Worm (Caenorhabditis elegans) whole organism, L2 larva: ENCODE data around the gene srab-11.

ENCODE experiments used
- C34F6.9 ChIP-seq: fragments of 150-350 bp; optimal IDR thresholded peaks from 2 replicates; lab custom pipeline; 2014; ENCODE audit warnings: missing biosample characterization, missing genetic modification characterization
- F13H6.1 ChIP-seq: sonication (generic microtip); optimal IDR thresholded peaks from 2 replicates; lab custom pipeline; 2016; ENCODE audit warnings: missing genetic modification characterization, missing compliant biosample characterization
- Y55F3AM.14 ChIP-seq: fragments of 200-800 bp; sonication (Bioruptor generic); optimal IDR thresholded peaks from 2 replicates; lab custom pipeline; 2018; ENCODE audit warnings: mild to moderate bottlenecking, missing genetic modification characterization, missing compliant biosample characterization
- ZK546.5 ChIP-seq: sonication (generic microtip); optimal IDR thresholded peaks from 2 replicates; lab custom pipeline; 2017; ENCODE audit warnings: missing biosample characterization, missing genetic modification characterization
- alr-1 ChIP-seq: fragments of 150-350 bp; optimal IDR thresholded peaks from 2 replicates; lab custom pipeline; 2014; ENCODE audit warnings: missing biosample characterization, missing genetic modification characterization
- aly-2 ChIP-seq: fragments of 150-350 bp; optimal IDR thresholded peaks from 2 replicates; lab custom pipeline; 2014; ENCODE audit warnings: missing biosample characterization, missing genetic modification characterization
- ama-1 ChIP-seq: fragments of 150-350 bp; optimal IDR thresholded peaks from 2 replicates; lab custom pipeline; 2018; ENCODE audit warnings: inconsistent platforms
- blmp-1 ChIP-seq: sonication (generic microtip); optimal IDR thresholded peaks from 2 replicates; lab custom pipeline; 2017; ENCODE audit warnings: missing genetic modification characterization, mild to moderate bottlenecking, missing compliant biosample characterization, antibody characterized with exemption, moderate library complexity; ENCODE audit not compliant: insufficient read depth
- ceh-16 ChIP-seq: fragments of 150-350 bp; optimal IDR thresholded peaks from 2 replicates; lab custom pipeline; 2014; ENCODE audit warnings: missing biosample characterization, missing genetic modification characterization
- ceh-82 ChIP-seq: fragments of 150-350 bp; optimal IDR thresholded peaks from 2 replicates; lab custom pipeline; 2014; ENCODE audit warnings: missing biosample characterization, missing genetic modification characterization
- crh-2 ChIP-seq: sonication (generic microtip); optimal IDR thresholded peaks from 2 replicates; lab custom pipeline; 2017; ENCODE audit warnings: missing biosample characterization, missing genetic modification characterization
- egl-27 ChIP-seq: sonication (generic microtip); optimal IDR thresholded peaks from 3 replicates; lab custom pipeline; 2017; ENCODE audit warnings: missing biosample characterization, missing genetic modification reagents, missing genetic modification characterization
- elt-1 ChIP-seq: fragments of 150-350 bp; optimal IDR thresholded peaks from 2 replicates; lab custom pipeline; 2014; ENCODE audit warnings: missing biosample characterization, missing genetic modification characterization
- fos-1 ChIP-seq: fragments of 150-350 bp; optimal IDR thresholded peaks from 2 replicates; lab custom pipeline; 2014; ENCODE audit warnings: missing biosample characterization, missing genetic modification characterization
- gmeb-1 ChIP-seq: fragments of 150-350 bp; optimal IDR thresholded peaks from 2 replicates; lab custom pipeline; 2014; ENCODE audit warnings: missing biosample characterization, missing genetic modification characterization
- lin-11 ChIP-seq: fragments of 150-350 bp; sonication (generic microtip); optimal IDR thresholded peaks from 2 replicates; lab custom pipeline; 2014; ENCODE audit warnings: missing biosample characterization, missing genetic modification characterization, inconsistent platforms, mixed read lengths
- lin-13 ChIP-seq: fragments of 150-350 bp; optimal IDR thresholded peaks from 2 replicates; lab custom pipeline; 2014; ENCODE audit warnings: missing biosample characterization, missing genetic modification reagents, missing genetic modification characterization
- mab-5 ChIP-seq: fragments of 150-350 bp; optimal IDR thresholded peaks from 2 replicates; lab custom pipeline; 2014; ENCODE audit warnings: missing biosample characterization, missing genetic modification characterization
- mbf-1 ChIP-seq: sonication (generic microtip); optimal IDR thresholded peaks from 2 replicates; lab custom pipeline; 2017; ENCODE audit warnings: missing biosample characterization, missing genetic modification characterization
- mdl-1 ChIP-seq, 2 experiments: fragments of 150-350 bp in 1 of 2; sonication (generic microtip) in 1 of 2; optimal IDR thresholded peaks; 2 replicates each; lab custom pipeline; 2017; ENCODE audit warnings: missing biosample characterization in 2 of 2, missing genetic modification characterization in 2 of 2
- nhr-11 ChIP-seq: fragments of 150-350 bp; optimal IDR thresholded peaks from 2 replicates; lab custom pipeline; 2014; ENCODE audit warnings: missing biosample characterization, missing genetic modification characterization
- nhr-21 ChIP-seq: fragments of 150-350 bp; optimal IDR thresholded peaks from 2 replicates; lab custom pipeline; 2014; ENCODE audit warnings: missing biosample characterization, missing genetic modification characterization
- nhr-23 ChIP-seq: fragments of 150-350 bp; optimal IDR thresholded peaks from 2 replicates; lab custom pipeline; 2014; ENCODE audit warnings: missing biosample characterization, missing genetic modification reagents, missing genetic modification characterization
- nhr-25 ChIP-seq: fragments of 150-350 bp; sonication (generic microtip); optimal IDR thresholded peaks from 3 replicates; lab custom pipeline; 2014; ENCODE audit warnings: missing biosample characterization, missing genetic modification characterization
- nhr-6 ChIP-seq: fragments of 150-350 bp; optimal IDR thresholded peaks from 2 replicates; lab custom pipeline; 2014; ENCODE audit warnings: missing biosample characterization, missing genetic modification characterization
- nhr-77 ChIP-seq: fragments of 150-350 bp; optimal IDR thresholded peaks from 2 replicates; lab custom pipeline; 2014; ENCODE audit warnings: missing biosample characterization, missing genetic modification characterization
- sem-4 ChIP-seq: fragments of 150-350 bp; optimal IDR thresholded peaks from 2 replicates; lab custom pipeline; 2014; ENCODE audit warnings: missing biosample characterization, missing genetic modification reagents, missing genetic modification characterization
- sma-3 ChIP-seq: sonication (generic microtip); optimal IDR thresholded peaks from 2 replicates; lab custom pipeline; 2016; ENCODE audit warnings: missing genetic modification reagents, missing genetic modification characterization, missing compliant biosample characterization
- sma-9 ChIP-seq, 2 experiments: fragments of 150-350 bp in 1 of 2; sonication (generic microtip) in 1 of 2; optimal IDR thresholded peaks; 2 replicates each; lab custom pipeline; 2014 to 2016; ENCODE audit warnings: missing genetic modification characterization in 2 of 2, mild to moderate bottlenecking in 1 of 2, missing biosample characterization in 1 of 2, missing compliant biosample characterization in 1 of 2, missing genetic modification reagents in 1 of 2, moderate library complexity in 1 of 2
- snpc-4 ChIP-seq: fragments of 150-350 bp; optimal IDR thresholded peaks from 2 replicates; lab custom pipeline; 2014; ENCODE audit warnings: missing biosample characterization, missing genetic modification characterization
- unc-62 ChIP-seq: fragments of 150-350 bp; optimal IDR thresholded peaks from 2 replicates; lab custom pipeline; 2014; ENCODE audit warnings: missing biosample characterization, missing genetic modification reagents, missing genetic modification characterization
- zag-1 ChIP-seq: fragments of 150-350 bp; optimal IDR thresholded peaks from 2 replicates; lab custom pipeline; 2014; ENCODE audit warnings: missing biosample characterization, missing genetic modification characterization
- ztf-1 ChIP-seq: fragments of 200-800 bp; sonication (Bioruptor generic); conservative IDR thresholded peaks from 2 replicates; pipeline ENCODE4 v1.3.6; 2022; ENCODE audit warnings: missing genetic modification characterization, missing compliant biosample characterization
- ztf-11 ChIP-seq: sonication (generic microtip); optimal IDR thresholded peaks from 2 replicates; lab custom pipeline; 2017; ENCODE audit warnings: missing biosample characterization, missing genetic modification characterization

Gene srab-11

DNA sequence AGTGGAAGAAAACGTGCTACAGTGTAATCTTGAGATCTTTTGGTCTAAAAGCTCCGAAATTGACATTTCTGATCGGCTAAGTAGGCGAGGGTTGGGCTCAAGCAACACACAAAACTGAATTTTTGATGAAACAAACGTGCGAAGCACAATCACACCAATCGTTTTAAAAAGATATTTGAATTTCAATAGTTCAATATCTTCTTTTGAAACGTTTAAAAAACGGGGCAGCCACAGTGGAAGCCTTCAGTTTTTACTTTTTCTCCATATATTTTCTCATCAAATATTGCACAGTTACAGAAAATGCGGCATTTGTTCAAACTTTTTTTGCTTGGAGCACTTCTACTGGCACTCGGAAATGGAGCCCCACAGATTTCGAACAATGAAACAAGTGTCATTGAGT is 19.4 kb upstream of the srab-11 start, which contains the start of gene C36C5.4:
TSS of gene C36C5.4 (plus strand) at position 301 of the 400 bp plus-strand sequence.
- TF ChIP-seq ztf-1 (GFP tag; lab: Robert Waterston, UW) (no peak), F13H6.1 (tag; lab: Kevin White, UChicago) (no peak), mdl-1 (tag; optimal IDR thresholded peaks at IDR 0.05; lab: Kevin White, UChicago) (no peak), nhr-11 (tag; lab: Kevin White, UChicago) (no peak), nhr-6 (tag; lab: Kevin White, UChicago) (no peak), nhr-25 (tag; lab: Kevin White, UChicago) (no peak), sma-3 (GFP tag; lab: Kevin White, UChicago) (no peak)

DNA sequence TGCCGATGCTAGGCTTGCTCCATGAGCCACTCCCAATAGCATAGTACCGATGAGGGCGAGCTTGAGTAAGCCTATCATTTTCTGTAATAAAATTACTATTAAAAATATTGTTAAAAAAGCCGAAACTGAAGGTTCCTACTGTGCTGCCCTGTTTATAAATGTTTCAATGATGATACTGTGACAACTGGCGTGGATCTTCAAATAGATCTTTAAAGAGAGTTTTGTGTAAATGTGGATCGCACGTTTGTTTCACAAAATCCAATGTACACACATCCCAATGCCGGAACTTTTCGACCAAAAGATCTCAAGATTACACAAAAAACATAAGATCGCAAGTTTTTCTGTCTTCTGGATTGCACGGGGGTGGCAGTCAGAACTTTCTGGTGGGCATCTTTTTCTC is 18.6 kb upstream of the srab-11 start, which contains the start of gene C36C5.14:
TSS of gene C36C5.14 (minus strand) at position 101 of the 400 bp plus-strand sequence.
- TF ChIP-seq ztf-11 (tag; lab: Kevin White, UChicago) (no peak), Y55F3AM.14 (GFP tag; lab: Kevin White, UChicago) (no peak), ama-1 (lab: Kevin White, UChicago) (no peak), sem-4 (no peak)
- TF ChIP-seq, all 48 proteins: peak for 0

DNA sequence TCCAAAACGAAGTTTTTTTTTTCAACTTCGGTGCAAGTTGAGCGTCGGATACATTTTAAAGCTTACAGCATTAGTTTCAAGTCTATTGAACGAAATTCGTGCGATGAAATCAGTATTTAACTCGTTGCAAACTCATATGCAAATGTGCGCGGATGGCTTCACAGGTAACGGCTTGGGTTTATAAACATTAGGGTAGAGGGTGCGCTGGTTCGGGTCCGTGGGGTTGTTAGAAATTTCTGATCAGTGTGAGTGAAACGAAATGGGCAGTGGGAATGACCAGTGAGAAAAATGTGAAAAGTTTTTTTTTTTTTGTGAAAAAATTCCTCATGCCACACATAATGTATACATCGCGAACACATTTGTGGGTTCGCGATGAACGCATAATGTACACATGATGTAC is 16.3 kb upstream of the srab-11 start:
- no peak for TF ChIP-seq egl-27 (tag; lab: Kevin White, UChicago)
- no peak for TF ChIP-seq Y55F3AM.14 (GFP tag; lab: Kevin White, UChicago)
- no peak for TF ChIP-seq nhr-25 (tag; lab: Kevin White, UChicago)
- TF ChIP-seq snpc-4, result no peak
- TF ChIP-seq mab-5 (tag; lab: Kevin White, UChicago), result no peak
- TF ChIP-seq sma-9 (GFP tag; optimal IDR thresholded peaks at IDR 0.05; lab: Kevin White, UChicago), result no peak
- TF ChIP-seq sma-9 (tag; optimal IDR thresholded peaks at IDR 0.05; lab: Kevin White, UChicago), result no peak
- TF ChIP-seq fos-1, result no peak
- no peak for TF ChIP-seq nhr-23 (tag; lab: Kevin White, UChicago)
- TF ChIP-seq ZK546.5, result no peak
- TF ChIP-seq gmeb-1 (tag; lab: Kevin White, UChicago), result no peak

DNA sequence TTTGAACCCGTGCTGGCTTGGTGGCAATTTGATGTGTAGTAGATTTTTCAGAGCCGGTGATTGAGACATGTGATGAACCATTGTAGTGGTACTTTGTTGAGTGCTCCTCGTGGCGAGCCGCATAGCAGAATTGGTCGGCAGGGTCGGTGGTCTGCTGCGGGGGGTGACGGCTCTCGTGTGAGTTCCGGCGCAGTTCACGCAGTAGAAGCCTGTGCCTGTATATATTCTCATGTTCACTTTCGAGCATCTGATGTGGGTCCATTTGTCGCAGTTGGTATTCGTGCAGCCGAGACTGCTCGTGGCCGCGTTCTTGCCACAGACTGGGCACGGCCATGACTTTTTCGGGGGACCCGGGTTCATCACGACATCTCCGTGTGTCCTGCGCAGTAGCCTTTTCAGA is 15.5 kb upstream of the srab-11 start:
- no peak for TF ChIP-seq lin-13
- TF ChIP-seq zag-1 (tag; lab: Kevin White, UChicago), result no peak
- no peak for TF ChIP-seq crh-2 (tag; lab: Kevin White, UChicago)
- TF ChIP-seq elt-1 (tag; lab: Kevin White, UChicago), result no peak
- no peak for TF ChIP-seq unc-62 (GFP tag; lab: Kevin White, UChicago)
- no peak for TF ChIP-seq F13H6.1 (tag; lab: Kevin White, UChicago)
- TF ChIP-seq ceh-16 (tag; lab: Kevin White, UChicago), result no peak
- no peak for TF ChIP-seq ceh-82
- TF ChIP-seq alr-1 (tag; lab: Kevin White, UChicago), result no peak
- TF ChIP-seq nhr-21, result no peak
- TF ChIP-seq mbf-1 (tag; lab: Kevin White, UChicago), result no peak
- TF ChIP-seq aly-2, result no peak
- no peak for TF ChIP-seq nhr-77 (tag; lab: Kevin White, UChicago)
- no peak for TF ChIP-seq lin-11
- no peak for TF ChIP-seq nhr-23 (tag; lab: Kevin White, UChicago)
- TF ChIP-seq blmp-1 (tag; lab: Kevin White, UChicago), result no peak

DNA sequence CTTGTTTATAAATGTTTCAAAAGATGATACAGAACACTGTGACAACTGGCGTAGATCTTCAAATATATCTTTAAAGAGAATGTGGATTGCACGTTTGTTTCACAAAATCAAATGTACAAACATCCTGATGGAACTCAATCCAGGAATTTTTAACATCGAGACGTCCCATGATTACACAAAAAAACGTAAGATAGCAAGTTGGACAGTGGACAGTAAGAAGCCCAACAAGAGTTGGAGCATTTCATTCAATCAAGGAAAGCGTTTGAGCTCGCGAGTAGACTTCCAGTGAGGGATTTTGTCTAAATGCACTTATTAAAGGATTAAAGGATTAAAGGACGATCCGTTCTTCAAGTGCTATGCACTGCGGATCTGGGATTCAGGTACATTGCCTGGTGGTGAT is 12.4 kb upstream of the srab-11 start, which contains the start of gene C36C5.12:
TSS of gene C36C5.12 (minus strand) at position 101 of the 400 bp plus-strand sequence.
- TF ChIP-seq aly-2 (no peak), ZK546.5 (no peak), crh-2 (tag; lab: Kevin White, UChicago) (no peak), mdl-1 (tag; optimal IDR thresholded peaks at IDR 0.05; lab: Kevin White, UChicago) (no peak)

DNA sequence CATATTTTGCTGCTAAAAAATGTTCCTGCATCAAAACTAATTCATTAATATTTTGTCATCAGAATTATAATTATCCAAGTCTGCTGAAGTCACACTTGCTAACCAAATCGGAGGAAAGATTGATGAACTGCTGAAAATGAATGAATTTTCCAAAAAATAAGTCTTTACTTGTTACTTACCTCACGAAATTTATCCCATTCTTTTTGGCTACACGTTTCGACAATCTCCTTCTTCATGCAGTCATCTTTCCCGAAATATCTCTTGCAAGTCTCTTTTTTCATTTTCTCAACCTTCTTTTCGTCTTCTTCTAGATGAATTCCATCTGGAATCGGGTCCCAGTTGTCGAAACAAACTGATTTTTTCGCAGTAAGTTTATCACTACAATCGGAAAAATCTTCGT is 11.5 kb upstream of the srab-11 start:
- TF ChIP-seq C34F6.9, result no peak
- TF ChIP-seq, all 48 proteins: peak for 0
